Fruit fly (Drosophila melanogaster) whole organism, embryonic: ENCODE results near the gene zuc.
A peak's percentile ranks its signal among the peaks of the same experiment; 100 is the strongest.

Source experiments
- BEAF-32 ChIP-seq: fragments of 200-800 bp; sonication (Bioruptor generic); optimal IDR thresholded peaks from 3 replicates; lab custom pipeline; 2017; ENCODE audit warnings: missing biosample characterization, missing genetic modification characterization, mild to moderate bottlenecking, moderate library complexity, missing genetic modification reagents
- C15 ChIP-seq: fragments of 200-800 bp; sonication (Bioruptor generic); IDR thresholded peaks from 3 replicates; pipeline ENCODE4 v1.3.6; 2022; ENCODE audit warnings: missing biosample characterization, missing genetic modification characterization
- CG10147 ChIP-seq: fragments of 200-800 bp; sonication (Bioruptor generic); optimal IDR thresholded peaks from 2 replicates; lab custom pipeline; 2019; ENCODE audit warnings: missing biosample characterization, mild to moderate bottlenecking, missing genetic modification characterization, moderate library complexity
- CG11247 ChIP-seq: fragments of 200-800 bp; sonication (Bioruptor generic); IDR thresholded peaks from 2 replicates; pipeline ENCODE4 v1.3.6; 2022; ENCODE audit warnings: missing biosample characterization, missing genetic modification characterization
- CG11695 ChIP-seq: fragments of 200-800 bp; sonication (Bioruptor generic); IDR thresholded peaks from 3 replicates; pipeline ENCODE4 v1.3.6; 2022; ENCODE audit warnings: missing biosample characterization, missing genetic modification characterization
- CG1233 ChIP-seq: fragments of 200-800 bp; sonication (Bioruptor generic); optimal IDR thresholded peaks from 4 replicates; lab custom pipeline; 2018; ENCODE audit warnings: missing biosample characterization, mild to moderate bottlenecking, missing genetic modification characterization
- CG14965 ChIP-seq: fragments of 200-800 bp; sonication (Bioruptor generic); optimal IDR thresholded peaks from 2 replicates; lab custom pipeline; 2016; ENCODE audit warnings: missing biosample characterization, missing genetic modification characterization, borderline replicate concordance
- CG1529 ChIP-seq: fragments of 200-800 bp; sonication (Bioruptor generic); optimal IDR thresholded peaks from 3 replicates; lab custom pipeline; 2018; ENCODE audit warnings: missing biosample characterization, missing genetic modification characterization
- CG1792 ChIP-seq: fragments of 200-800 bp; sonication (Bioruptor generic); optimal IDR thresholded peaks from 2 replicates; lab custom pipeline; 2016; ENCODE audit warnings: missing biosample characterization, missing genetic modification characterization
- CG31365 ChIP-seq: fragments of 200-800 bp; sonication (Bioruptor generic); optimal IDR thresholded peaks from 2 replicates; lab custom pipeline; 2018; ENCODE audit warnings: missing biosample characterization, mild to moderate bottlenecking, missing genetic modification characterization
- CG32532 ChIP-seq: fragments of 200-800 bp; sonication (Bioruptor generic); IDR thresholded peaks from 2 replicates; pipeline ENCODE4 v1.3.6; 2022; ENCODE audit warnings: missing biosample characterization, missing genetic modification characterization
- CG34376 ChIP-seq: fragments of 200-800 bp; sonication (Bioruptor generic); optimal IDR thresholded peaks from 2 replicates; lab custom pipeline; 2018; ENCODE audit warnings: missing biosample characterization, mild to moderate bottlenecking, missing genetic modification characterization
- CG42726 ChIP-seq: fragments of 200-800 bp; sonication (Bioruptor generic); IDR thresholded peaks from 2 replicates; pipeline ENCODE4 v1.3.6; 2022; ENCODE audit warnings: missing biosample characterization, missing genetic modification characterization; ENCODE audit not compliant: partially characterized antibody
- CG6654 ChIP-seq: fragments of 200-800 bp; sonication (Bioruptor generic); optimal IDR thresholded peaks from 2 replicates; lab custom pipeline; 2017; ENCODE audit warnings: missing biosample characterization, mild to moderate bottlenecking, missing genetic modification characterization
- CG7745 ChIP-seq: fragments of 200-800 bp; sonication (Bioruptor generic); optimal IDR thresholded peaks from 2 replicates; lab custom pipeline; 2018; ENCODE audit warnings: missing biosample characterization, mild to moderate bottlenecking, missing genetic modification characterization, moderate library complexity
- CG8089 ChIP-seq: fragments of 200-800 bp; sonication (Bioruptor generic); optimal IDR thresholded peaks from 3 replicates; lab custom pipeline; 2016; ENCODE audit warnings: missing biosample characterization, missing genetic modification characterization
- CG9797 ChIP-seq: fragments of 200-800 bp; sonication (Bioruptor generic); optimal IDR thresholded peaks from 3 replicates; lab custom pipeline; 2018; ENCODE audit warnings: missing biosample characterization, mild to moderate bottlenecking, missing genetic modification characterization
- CrebB ChIP-seq: fragments of 200-800 bp; sonication (Bioruptor generic); optimal IDR thresholded peaks from 3 replicates; lab custom pipeline; 2018; ENCODE audit warnings: missing biosample characterization, mild to moderate bottlenecking, missing genetic modification characterization
- Dbx ChIP-seq: fragments of 200-800 bp; sonication (Bioruptor generic); IDR thresholded peaks from 3 replicates; pipeline ENCODE4 v1.3.6; 2022; ENCODE audit warnings: missing biosample characterization, missing genetic modification characterization
- Dref ChIP-seq: fragments of 200-800 bp; sonication (Bioruptor generic); IDR thresholded peaks from 2 replicates; pipeline ENCODE4 v1.3.6; 2022; ENCODE audit warnings: missing biosample characterization, missing genetic modification characterization
- Elba2 ChIP-seq: fragments of 200-800 bp; sonication (Bioruptor generic); optimal IDR thresholded peaks from 3 replicates; lab custom pipeline; 2016; ENCODE audit warnings: missing biosample characterization, missing genetic modification characterization
- Ets65A ChIP-seq: fragments of 200-800 bp; sonication (Bioruptor generic); peaks from one replicate; lab custom pipeline; 2016; ENCODE audit warnings: missing biosample characterization, missing genetic modification characterization
- Ets97D ChIP-seq: fragments of 200-800 bp; sonication (Bioruptor generic); optimal IDR thresholded peaks from 3 replicates; lab custom pipeline; 2016; ENCODE audit warnings: missing biosample characterization, missing genetic modification characterization
- Gug ChIP-seq: fragments of 200-800 bp; sonication (Bioruptor generic); IDR thresholded peaks from 4 replicates; pipeline ENCODE4 v1.3.6; 2022; ENCODE audit warnings: missing biosample characterization, missing genetic modification characterization
- HLH54F ChIP-seq: fragments of 200-800 bp; sonication (Bioruptor generic); optimal IDR thresholded peaks from 3 replicates; lab custom pipeline; 2016; ENCODE audit warnings: missing biosample characterization, missing genetic modification characterization
- Hey ChIP-seq: fragments of 200-800 bp; sonication (Bioruptor generic); optimal IDR thresholded peaks from 3 replicates; lab custom pipeline; 2018; ENCODE audit warnings: missing biosample characterization, mild to moderate bottlenecking, missing genetic modification characterization
- Meics ChIP-seq: fragments of 200-800 bp; sonication (Bioruptor generic); optimal IDR thresholded peaks from 2 replicates; lab custom pipeline; 2017; ENCODE audit warnings: missing biosample characterization, mild to moderate bottlenecking, missing genetic modification characterization
- Usf ChIP-seq: fragments of 200-800 bp; sonication (Bioruptor generic); optimal IDR thresholded peaks from 2 replicates; lab custom pipeline; 2017; ENCODE audit warnings: missing genotype, missing biosample characterization, missing genetic modification characterization
- Vsx1 ChIP-seq: fragments of 200-800 bp; sonication (Bioruptor generic); optimal IDR thresholded peaks from 2 replicates; lab custom pipeline; 2017; ENCODE audit warnings: missing biosample characterization, mild to moderate bottlenecking, missing genetic modification characterization, missing genetic modification reagents
- abd-A ChIP-seq: fragments of 200-800 bp; sonication (Bioruptor generic); optimal IDR thresholded peaks from 3 replicates; lab custom pipeline; 2019; ENCODE audit warnings: missing biosample characterization, mild to moderate bottlenecking, missing genetic modification characterization, moderate library complexity
- ac ChIP-seq: fragments of 200-800 bp; sonication (Bioruptor generic); optimal IDR thresholded peaks from 3 replicates; lab custom pipeline; 2017; ENCODE audit warnings: missing biosample characterization, mild to moderate bottlenecking, missing genetic modification characterization
- bbx ChIP-seq: fragments of 200-800 bp; sonication (Bioruptor generic); IDR thresholded peaks from 2 replicates; pipeline ENCODE4 v1.3.6; 2022; ENCODE audit warnings: missing biosample characterization, missing genetic modification characterization; ENCODE audit not compliant: partially characterized antibody
- btn ChIP-seq: fragments of 200-800 bp; sonication (Bioruptor generic); optimal IDR thresholded peaks from 2 replicates; lab custom pipeline; 2016; ENCODE audit warnings: missing biosample characterization, missing genetic modification characterization
- chn ChIP-seq: fragments of 200-800 bp; sonication (Bioruptor generic); optimal IDR thresholded peaks from 2 replicates; lab custom pipeline; 2016; ENCODE audit warnings: missing biosample characterization, missing genetic modification characterization
- en ChIP-seq: fragments of 200-800 bp; sonication (Bioruptor generic); optimal IDR thresholded peaks from 2 replicates; lab custom pipeline; 2016; ENCODE audit warnings: missing biosample characterization, missing genetic modification characterization
- fu2 ChIP-seq: fragments of 200-800 bp; sonication (Bioruptor generic); optimal IDR thresholded peaks from 2 replicates; lab custom pipeline; 2016; ENCODE audit warnings: missing biosample characterization, missing genetic modification characterization
- gcm ChIP-seq: fragments of 200-800 bp; sonication (Bioruptor generic); optimal IDR thresholded peaks from 2 replicates; lab custom pipeline; 2019; ENCODE audit warnings: missing biosample characterization, mild to moderate bottlenecking, missing genetic modification characterization, moderate library complexity
- gro ChIP-seq: fragments of 200-800 bp; sonication (Bioruptor generic); optimal IDR thresholded peaks from 2 replicates; lab custom pipeline; 2016; ENCODE audit warnings: missing biosample characterization, missing genetic modification characterization
- gsb-n ChIP-seq: fragments of 200-800 bp; sonication (Bioruptor generic); optimal IDR thresholded peaks from 3 replicates; lab custom pipeline; 2018; ENCODE audit warnings: missing biosample characterization, mild to moderate bottlenecking, missing genetic modification characterization
- hbn ChIP-seq: fragments of 200-800 bp; sonication (Bioruptor generic); IDR thresholded peaks from 2 replicates; pipeline ENCODE4 v1.3.6; 2022; ENCODE audit warnings: missing biosample characterization, missing genetic modification characterization; ENCODE audit not compliant: partially characterized antibody
- insv ChIP-seq, 2 experiments: fragments of 200-800 bp; sonication (Bioruptor generic); optimal IDR thresholded peaks; 3 replicates each; lab custom pipeline; 2016 to 2018; ENCODE audit warnings: missing biosample characterization in 2 of 2, missing genetic modification characterization in 2 of 2
- lmd ChIP-seq: fragments of 200-800 bp; sonication (Bioruptor generic); IDR thresholded peaks from 2 replicates; pipeline ENCODE4 v1.3.6; 2022; ENCODE audit warnings: missing biosample characterization, missing genetic modification characterization
- nerfin-2 ChIP-seq: fragments of 200-800 bp; sonication (Bioruptor generic); IDR thresholded peaks from 2 replicates; pipeline ENCODE4 v1.3.6; 2022; ENCODE audit warnings: missing biosample characterization, missing genetic modification characterization; ENCODE audit not compliant: partially characterized antibody
- peb ChIP-seq: fragments of 200-800 bp; sonication (Bioruptor generic); IDR thresholded peaks from 2 replicates; pipeline ENCODE4 v1.3.6; 2022; ENCODE audit warnings: missing biosample characterization, missing genetic modification characterization
- pho ChIP-seq: fragments of 200-800 bp; sonication (Bioruptor generic); optimal IDR thresholded peaks from 2 replicates; lab custom pipeline; 2016; ENCODE audit warnings: missing biosample characterization, missing genetic modification characterization
- schlank ChIP-seq: fragments of 200-800 bp; sonication (Bioruptor generic); optimal IDR thresholded peaks from 2 replicates; lab custom pipeline; 2018; ENCODE audit warnings: missing biosample characterization, mild to moderate bottlenecking, missing genetic modification characterization
- sima ChIP-seq: fragments of 200-800 bp; sonication (Bioruptor generic); optimal IDR thresholded peaks from 2 replicates; lab custom pipeline; 2016; ENCODE audit warnings: missing biosample characterization, missing genetic modification characterization
- stwl ChIP-seq: fragments of 200-800 bp; sonication (Bioruptor generic); optimal IDR thresholded peaks from 3 replicates; lab custom pipeline; 2018; ENCODE audit warnings: missing biosample characterization, mild to moderate bottlenecking, missing genetic modification characterization, moderate library complexity
- tx ChIP-seq: fragments of 200-800 bp; sonication (Bioruptor generic); optimal IDR thresholded peaks from 2 replicates; lab custom pipeline; 2016; ENCODE audit warnings: missing biosample characterization, missing genetic modification characterization
- wek ChIP-seq: fragments of 200-800 bp; sonication (Bioruptor generic); optimal IDR thresholded peaks from 3 replicates; lab custom pipeline; 2018; ENCODE audit warnings: missing biosample characterization, mild to moderate bottlenecking, missing genetic modification characterization, moderate library complexity

Gene zuc

DNA sequence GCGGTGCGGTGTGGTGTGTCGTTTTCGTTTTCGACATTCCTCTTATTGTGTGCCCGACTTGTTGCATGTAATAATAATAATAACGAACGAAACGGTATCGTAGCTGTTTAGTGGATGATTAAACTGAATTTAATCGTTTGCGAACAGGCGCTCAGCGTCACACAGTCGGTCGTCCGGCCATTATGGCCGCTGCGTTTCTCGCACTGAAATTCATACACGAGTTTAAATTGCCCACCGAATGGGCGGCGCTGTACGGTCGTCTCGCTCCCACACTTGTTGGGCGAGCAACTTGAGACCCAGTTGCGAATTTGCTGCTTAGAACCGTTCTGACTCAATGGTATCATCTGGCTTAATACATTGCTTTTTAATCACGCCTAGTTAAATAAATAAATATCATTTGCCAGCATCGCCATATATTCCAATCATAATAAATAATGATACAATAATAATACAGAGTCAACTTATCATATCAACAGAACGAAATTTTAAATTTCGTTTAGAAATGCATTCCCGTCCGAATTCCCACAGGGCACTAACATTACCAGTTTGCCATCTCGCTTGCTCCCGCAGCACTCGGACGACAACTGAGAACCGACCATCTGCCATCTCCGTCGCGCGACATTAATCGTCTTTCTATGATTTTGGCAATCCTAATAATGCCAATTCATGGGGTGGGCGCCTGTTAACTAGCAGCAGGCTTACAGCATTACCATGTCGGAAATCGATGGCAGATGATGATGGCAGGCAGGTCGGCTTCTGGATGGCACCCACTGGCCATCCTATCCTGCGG is 21.4 kb upstream of the zuc start (continued):
- TF ChIP-seq stwl (tag; lab: Kevin White, UChicago) (no peak), hbn (GFP tag; lab: Robert Waterston, UW) (no peak), ac (GFP tag; lab: Kevin White, UChicago) (peak; percentile 51), CG34376 (GFP tag; lab: Kevin White, UChicago) (no peak), Elba2 (GFP tag; lab: Kevin White, UChicago) (no peak), CG9797 (GFP tag; lab: Kevin White, UChicago) (peak; percentile 13), CG10147 (GFP tag; lab: Kevin White, UChicago) (peak; percentile 94), lmd (GFP tag; lab: Robert Waterston, UW) (no peak), btn (GFP tag; lab: Kevin White, UChicago) (no peak), chn (GFP tag; lab: Kevin White, UChicago) (peak; percentile 29), CG11247 (GFP tag; lab: Robert Waterston, UW) (no peak), CG11695 (GFP tag; lab: Robert Waterston, UW) (no peak), CG8089 (GFP tag; lab: Kevin White, UChicago) (peak; percentile 48), HLH54F (peak; percentile 84), CrebB (tag; lab: Kevin White, UChicago) (peak; percentile 92), gcm (peak; percentile 87), gsb-n (peak; percentile 68), CG1529 (peak; percentile 77), CG31365 (tag; lab: Kevin White, UChicago) (peak; percentile 67), abd-A (tag; lab: Kevin White, UChicago) (peak; percentile 100), Ets97D (GFP tag; lab: Kevin White, UChicago) (no peak), Gug (GFP tag; lab: Robert Waterston, UW) (peak; percentile 84), CG7745 (no peak), schlank (tag; lab: Kevin White, UChicago) (peak; percentile 89), CG1792 (GFP tag; lab: Kevin White, UChicago) (peak; percentile 30), gro (GFP tag; lab: Kevin White, UChicago) (no peak), Meics (peak; percentile 95), Dref (GFP tag; lab: Robert Waterston, UW) (no peak), peb (GFP tag; lab: Robert Waterston, UW) (no peak), sima (GFP tag; lab: Kevin White, UChicago) (no peak), nerfin-2 (no peak), wek (peak; percentile 69), CG32532 (GFP tag; lab: Robert Waterston, UW) (no peak), tx (GFP tag; lab: Kevin White, UChicago) (peak; percentile 72), Ets65A (GFP tag; lab: Kevin White, UChicago) (peak; percentile 93), CG1233 (peak; percentile 92), insv (GFP tag; optimal IDR thresholded peaks at IDR 0.05; lab: Kevin White, UChicago) (peak; percentile 0 to 57), C15 (no peak), Hey (peak; percentile 66), CG42726 (GFP tag; lab: Robert Waterston, UW) (no peak), fu2 (peak; percentile 75), Usf (peak; percentile 87), Dbx (no peak), CG6654 (peak; percentile 70), en (GFP tag; lab: Kevin White, UChicago) (no peak), BEAF-32 (GFP tag; lab: Kevin White, UChicago) (peak; percentile 20), pho (GFP tag; lab: Kevin White, UChicago) (peak; percentile 90), Vsx1 (peak; percentile 92), bbx (no peak), CG14965 (GFP tag; lab: Kevin White, UChicago) (no peak)
